Worm (Caenorhabditis elegans) whole organism, mixed stage, embryonic: ENCODE results near the gene T28H11.8.
"Not testable (repeated sequence)": the region's sequence is repeated elsewhere in the genome, so short reads cannot be mapped to it uniquely, and the experiment has no call there.

Experiments
- M03D4.4 ChIP-seq: sonication (generic microtip); optimal IDR thresholded peaks from 2 replicates; lab custom pipeline; 2017; ENCODE audit warnings: mild to moderate bottlenecking, missing genetic modification characterization, missing compliant biosample characterization
- bed-3 ChIP-seq: fragments of 200-800 bp; sonication (Bioruptor generic); optimal IDR thresholded peaks from 3 replicates; lab custom pipeline; 2018; ENCODE audit warnings: mild to moderate bottlenecking, missing genetic modification characterization, moderate library complexity, missing compliant biosample characterization
- blmp-1 ChIP-seq: fragments of 150-350 bp; optimal IDR thresholded peaks from 2 replicates; lab custom pipeline; 2014; ENCODE audit warnings: missing biosample characterization, missing genetic modification characterization
- ceh-39 ChIP-seq: fragments of 150-350 bp; optimal IDR thresholded peaks from 2 replicates; lab custom pipeline; 2014; ENCODE audit warnings: missing biosample characterization, missing genetic modification characterization
- ceh-43 ChIP-seq: fragments of 200-800 bp; sonication (Bioruptor generic); optimal IDR thresholded peaks from 2 replicates; lab custom pipeline; 2018; ENCODE audit warnings: mild to moderate bottlenecking, missing genetic modification characterization, moderate library complexity, missing compliant biosample characterization
- ceh-83 ChIP-seq: fragments of 200-800 bp; sonication (Bioruptor generic); optimal IDR thresholded peaks from 2 replicates; lab custom pipeline; 2018; ENCODE audit warnings: mild to moderate bottlenecking, missing genetic modification characterization, missing compliant biosample characterization
- ces-1 ChIP-seq: fragments of 150-350 bp; optimal IDR thresholded peaks from 2 replicates; lab custom pipeline; 2014; ENCODE audit warnings: missing biosample characterization, missing genetic modification reagents, missing genetic modification characterization
- cnd-1 ChIP-seq: fragments of 200-800 bp; sonication (Bioruptor generic); optimal IDR thresholded peaks from 2 replicates; lab custom pipeline; 2018; ENCODE audit warnings: mild to moderate bottlenecking, missing genetic modification characterization, missing compliant biosample characterization
- drap-1 ChIP-seq: fragments of 200-800 bp; sonication (Bioruptor generic); optimal IDR thresholded peaks from 3 replicates; lab custom pipeline; 2018; ENCODE audit warnings: mild to moderate bottlenecking, missing genetic modification characterization, missing compliant biosample characterization
- elt-1 ChIP-seq: sonication (generic microtip); optimal IDR thresholded peaks from 2 replicates; lab custom pipeline; 2017; ENCODE audit warnings: missing genetic modification characterization, mild to moderate bottlenecking, missing compliant biosample characterization, antibody characterized with exemption, moderate library complexity, borderline replicate concordance; ENCODE audit not compliant: insufficient read depth
- elt-3 ChIP-seq: fragments of 150-350 bp; optimal IDR thresholded peaks from 2 replicates; lab custom pipeline; 2014; ENCODE audit warnings: missing biosample characterization, missing genetic modification characterization
- flh-1 ChIP-seq: fragments of 200-800 bp; sonication (Bioruptor generic); optimal IDR thresholded peaks from 2 replicates; lab custom pipeline; 2018; ENCODE audit warnings: mild to moderate bottlenecking, missing genetic modification characterization, moderate library complexity, missing compliant biosample characterization
- ham-2 ChIP-seq: fragments of 200-800 bp; sonication (Bioruptor generic); optimal IDR thresholded peaks from 2 replicates; lab custom pipeline; 2018; ENCODE audit warnings: mild to moderate bottlenecking, missing genetic modification characterization, missing compliant biosample characterization
- hlh-1 ChIP-seq: fragments of 150-350 bp; optimal IDR thresholded peaks from 2 replicates; lab custom pipeline; 2014; ENCODE audit warnings: missing biosample characterization, missing genetic modification reagents, missing genetic modification characterization
- lin-13 ChIP-seq: fragments of 150-350 bp; optimal IDR thresholded peaks from 2 replicates; lab custom pipeline; 2014; ENCODE audit warnings: missing biosample characterization, missing genetic modification characterization
- lin-32 ChIP-seq: fragments of 200-800 bp; sonication (Bioruptor generic); optimal IDR thresholded peaks from 2 replicates; lab custom pipeline; 2018; ENCODE audit warnings: mild to moderate bottlenecking, missing genetic modification characterization, missing compliant biosample characterization
- lsy-2 ChIP-seq: fragments of 150-350 bp; optimal IDR thresholded peaks from 2 replicates; lab custom pipeline; 2014; ENCODE audit warnings: missing biosample characterization, missing genetic modification characterization
- mls-2 ChIP-seq: sonication (generic microtip); optimal IDR thresholded peaks from 2 replicates; lab custom pipeline; 2016; ENCODE audit warnings: mild to moderate bottlenecking, missing genetic modification characterization, moderate library complexity, missing compliant biosample characterization
- nhr-12 ChIP-seq: fragments of 150-350 bp; optimal IDR thresholded peaks from 2 replicates; lab custom pipeline; 2014; ENCODE audit warnings: missing biosample characterization, missing genetic modification characterization
- nhr-2 ChIP-seq: fragments of 150-350 bp; optimal IDR thresholded peaks from 2 replicates; lab custom pipeline; 2014; ENCODE audit warnings: missing biosample characterization, missing genetic modification characterization
- nhr-237 ChIP-seq: fragments of 150-350 bp; optimal IDR thresholded peaks from 2 replicates; lab custom pipeline; 2014; ENCODE audit warnings: missing biosample characterization, missing genetic modification characterization
- nhr-28 ChIP-seq: fragments of 150-350 bp; optimal IDR thresholded peaks from 2 replicates; lab custom pipeline; 2014; ENCODE audit warnings: missing biosample characterization, missing genetic modification characterization
- nhr-76 ChIP-seq: sonication (generic microtip); optimal IDR thresholded peaks from 2 replicates; lab custom pipeline; 2017; ENCODE audit warnings: missing biosample characterization, missing genetic modification characterization
- pha-4 ChIP-seq: fragments of 150-350 bp; optimal IDR thresholded peaks from 2 replicates; lab custom pipeline; 2018; ENCODE audit warnings: missing biosample characterization, missing genetic modification reagents, missing genetic modification characterization
- snpc-4 ChIP-seq: fragments of 150-350 bp; optimal IDR thresholded peaks from 2 replicates; lab custom pipeline; 2014; ENCODE audit warnings: missing biosample characterization, missing genetic modification characterization
- sptf-1 ChIP-seq: sonication (generic microtip); optimal IDR thresholded peaks from 2 replicates; lab custom pipeline; 2017; ENCODE audit warnings: mild to moderate bottlenecking, missing genetic modification characterization, moderate library complexity, missing compliant biosample characterization
- tbx-8 ChIP-seq: fragments of 200-800 bp; sonication (Bioruptor generic); optimal IDR thresholded peaks from 2 replicates; lab custom pipeline; 2018; ENCODE audit warnings: mild to moderate bottlenecking, missing genetic modification characterization, moderate library complexity, missing compliant biosample characterization
- unc-39 ChIP-seq: fragments of 150-350 bp; optimal IDR thresholded peaks from 2 replicates; lab custom pipeline; 2014; ENCODE audit warnings: missing biosample characterization, missing genetic modification characterization
- unc-62 ChIP-seq: fragments of 150-350 bp; optimal IDR thresholded peaks from 2 replicates; lab custom pipeline; 2014; ENCODE audit warnings: missing biosample characterization, missing genetic modification reagents, missing genetic modification characterization
- zip-8 ChIP-seq: fragments of 150-350 bp; optimal IDR thresholded peaks from 2 replicates; lab custom pipeline; 2014; ENCODE audit warnings: missing biosample characterization, missing genetic modification characterization
- ztf-11 ChIP-seq: fragments of 150-350 bp; optimal IDR thresholded peaks from 2 replicates; lab custom pipeline; 2014; ENCODE audit warnings: missing biosample characterization, missing genetic modification characterization

T28H11.8 gene

DNA sequence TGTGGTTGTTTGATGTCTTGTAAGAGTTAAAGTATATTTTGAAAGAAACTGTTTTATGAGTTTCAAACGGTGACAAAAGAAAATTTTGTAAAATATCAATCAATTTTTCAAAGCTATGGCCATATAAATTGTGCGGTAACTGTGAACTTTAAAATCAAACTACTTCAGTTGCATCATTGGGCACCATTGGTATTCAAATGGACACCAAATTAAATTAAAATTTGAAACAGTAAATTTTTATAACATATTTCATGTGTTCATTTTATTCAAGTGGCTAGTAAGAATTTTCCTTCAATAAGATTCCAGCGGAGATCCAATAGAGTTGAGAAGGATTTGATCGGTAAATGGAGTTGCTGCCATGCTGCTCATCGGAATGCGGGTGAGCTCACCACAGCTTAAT lies 10.9 kb upstream of the T28H11.8 start:
- no peak for TF ChIP-seq unc-62 (GFP tag; lab: Kevin White, UChicago)
- no peak for TF ChIP-seq hlh-1 (tag; lab: Kevin White, UChicago)
- TF ChIP-seq mls-2 (tag; lab: Kevin White, UChicago), result no peak
- TF ChIP-seq elt-3 (tag; lab: Kevin White, UChicago), result no peak
- TF ChIP-seq nhr-12 (tag; lab: Kevin White, UChicago), result no peak
- TF ChIP-seq ceh-83 (GFP tag; lab: Kevin White, UChicago), result no peak
- no peak for TF ChIP-seq nhr-76 (tag; lab: Kevin White, UChicago)
- no peak for TF ChIP-seq ces-1 (GFP tag; lab: Kevin White, UChicago)
- TF ChIP-seq pha-4 (tag; lab: Kevin White, UChicago), result no peak
- TF ChIP-seq drap-1, result no peak
- TF ChIP-seq M03D4.4 (tag; lab: Kevin White, UChicago), result no peak
- TF ChIP-seq lin-13, result no peak

- TF ChIP-seq cnd-1 (tag; lab: Kevin White, UChicago) (no peak), unc-62 (GFP tag; lab: Kevin White, UChicago) (no peak), nhr-237 (no peak), ceh-43 (GFP tag; lab: Kevin White, UChicago) (no peak), zip-8 (tag; lab: Kevin White, UChicago) (no peak), unc-39 (tag; lab: Kevin White, UChicago) (no peak), flh-1 (GFP tag; lab: Kevin White, UChicago) (no peak), lsy-2 (tag; lab: Kevin White, UChicago) (no peak), nhr-12 (tag; lab: Kevin White, UChicago) (no peak)
- TF ChIP-seq, all 35 proteins: peak for 0
These were observed 8.5 kb upstream of the T28H11.8 start, which contains the start of the genes best-6 and C09B9.2 for ce11 chrIV:5028978-5029377. Gene best-6 (minus strand): TSS chrIV:5029078. Gene C09B9.2 (plus strand): TSS chrIV:5029291.

DNA sequence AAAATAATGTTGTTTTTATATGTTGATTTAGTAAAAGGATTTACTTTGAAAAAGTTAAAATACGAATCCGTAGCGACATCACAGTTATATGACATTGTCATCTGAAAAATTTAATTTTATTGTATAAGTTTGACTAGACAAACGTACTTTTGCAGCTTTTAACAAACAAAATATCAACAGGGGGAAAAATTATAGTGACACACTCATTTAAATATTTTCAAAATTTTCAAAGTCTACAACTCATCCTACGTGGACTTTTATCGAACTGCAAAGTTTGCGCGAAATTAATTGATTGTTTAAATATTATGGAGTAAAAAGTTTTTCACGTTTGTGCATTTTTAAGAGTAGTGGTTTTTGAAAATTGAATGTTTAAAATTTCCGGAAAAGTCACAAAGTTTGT lies 5.2 kb upstream of the T28H11.8 start, which contains the start of gene C09B9.85:
Gene C09B9.85, minus strand, starts transcription at position 101 of the 400 bp plus-strand sequence.
- TF ChIP-seq ceh-83 (GFP tag; lab: Kevin White, UChicago), result no peak
- no peak for TF ChIP-seq elt-1 (tag; lab: Kevin White, UChicago)
- TF ChIP-seq hlh-1 (tag; lab: Kevin White, UChicago), result no peak
- TF ChIP-seq flh-1 (GFP tag; lab: Kevin White, UChicago), result no peak
- TF ChIP-seq nhr-2 (tag; lab: Kevin White, UChicago), result no peak
- TF ChIP-seq bed-3 (GFP tag; lab: Kevin White, UChicago), result no peak
- no peak for TF ChIP-seq lin-13
- no peak for TF ChIP-seq ceh-43 (GFP tag; lab: Kevin White, UChicago)
- TF ChIP-seq zip-8 (tag; lab: Kevin White, UChicago), result no peak
- TF ChIP-seq lsy-2 (tag; lab: Kevin White, UChicago), result no peak
- TF ChIP-seq mls-2 (tag; lab: Kevin White, UChicago), result no peak
- no peak for TF ChIP-seq blmp-1 (tag; lab: Kevin White, UChicago)
- TF ChIP-seq tbx-8 (GFP tag; lab: Kevin White, UChicago), result no peak
- TF ChIP-seq lin-32 (GFP tag; lab: Kevin White, UChicago), result no peak
- TF ChIP-seq, all 35 proteins: peak for 0

- TF ChIP-seq ceh-83, ham-2, tbx-8 (GFP tag; lab: Kevin White, UChicago): not testable (repeated sequence)
These were observed 3.4 kb downstream of the T28H11.8 start, which contains the start of gene T28H11.7 for ce11 chrIV:5017075-5017474. Gene T28H11.7 (minus strand): TSS chrIV:5017175.

- TF ChIP-seq nhr-28, ceh-39, ztf-11 (tag; lab: Kevin White, UChicago): not testable (repeated sequence)
- TF ChIP-seq, all 35 proteins: peak for 0; not testable (repeated sequence) for 35
These were observed 4.0 kb downstream of the T28H11.8 start, which contains the start of gene ssq-4 for ce11 chrIV:5016461-5016860. Gene ssq-4 (plus strand): TSS chrIV:5016479.

- no peak for TF ChIP-seq nhr-12 (tag; lab: Kevin White, UChicago)
- TF ChIP-seq elt-1 (tag; lab: Kevin White, UChicago), result no peak
- TF ChIP-seq nhr-237, result no peak
- no peak for TF ChIP-seq lsy-2 (tag; lab: Kevin White, UChicago)
- TF ChIP-seq bed-3 (GFP tag; lab: Kevin White, UChicago), result no peak
- no peak for TF ChIP-seq zip-8 (tag; lab: Kevin White, UChicago)
- TF ChIP-seq ham-2 (GFP tag; lab: Kevin White, UChicago), result no peak
- TF ChIP-seq snpc-4 (tag; lab: Kevin White, UChicago), result no peak
- TF ChIP-seq ceh-83 (GFP tag; lab: Kevin White, UChicago), result no peak
- no peak for TF ChIP-seq tbx-8 (GFP tag; lab: Kevin White, UChicago)
- no peak for TF ChIP-seq ces-1 (GFP tag; lab: Kevin White, UChicago)
- no peak for TF ChIP-seq ztf-11 (tag; lab: Kevin White, UChicago)
- TF ChIP-seq sptf-1 (tag; lab: Kevin White, UChicago), result no peak
- TF ChIP-seq lin-32 (GFP tag; lab: Kevin White, UChicago), result no peak
- no peak for TF ChIP-seq unc-39 (tag; lab: Kevin White, UChicago)
These were observed 8.2 kb downstream of the T28H11.8 start, which contains the start of gene srm-1 for ce11 chrIV:5012241-5012640. Gene srm-1 (plus strand): TSS chrIV:5012541.
